Fruit fly (Drosophila melanogaster) whole organism, adult: ENCODE measurements around the gene CG34138.

ENCODE experiments used
- CG11617 ChIP-seq: fragments of 200-800 bp; sonication (Bioruptor generic); optimal IDR thresholded peaks from 2 replicates; lab custom pipeline; 2017; ENCODE audit warnings: mild to moderate bottlenecking, missing biosample characterization, missing genetic modification reagents, missing genetic modification characterization
- CG12768 ChIP-seq: fragments of 200-800 bp; sonication (Bioruptor generic); optimal IDR thresholded peaks from 2 replicates; lab custom pipeline; 2017; ENCODE audit warnings: missing biosample characterization, missing genetic modification characterization, mild to moderate bottlenecking, moderate library complexity, missing genetic modification reagents
- CG14711 ChIP-seq: fragments of 200-800 bp; sonication (Bioruptor generic); optimal IDR thresholded peaks from 2 replicates; lab custom pipeline; 2018; ENCODE audit warnings: missing biosample characterization, mild to moderate bottlenecking, missing genetic modification characterization, moderate library complexity
- CG1620 ChIP-seq: fragments of 200-800 bp; sonication (Bioruptor generic); optimal IDR thresholded peaks from 2 replicates; lab custom pipeline; 2016; ENCODE audit warnings: missing biosample characterization, missing genetic modification characterization
- CG33017 ChIP-seq: fragments of 200-800 bp; sonication (Bioruptor generic); optimal IDR thresholded peaks from 2 replicates; lab custom pipeline; 2018; ENCODE audit warnings: missing biosample characterization, mild to moderate bottlenecking, missing genetic modification characterization, moderate library complexity
- CG5204 ChIP-seq: fragments of 200-800 bp; sonication (Bioruptor generic); optimal IDR thresholded peaks from 2 replicates; lab custom pipeline; 2016; ENCODE audit warnings: missing biosample characterization, missing genetic modification characterization
- CG7045 ChIP-seq: fragments of 200-800 bp; sonication (Bioruptor generic); optimal IDR thresholded peaks from 2 replicates; lab custom pipeline; 2017; ENCODE audit warnings: missing biosample characterization, mild to moderate bottlenecking, missing genetic modification characterization
- CG7101 ChIP-seq: fragments of 200-800 bp; sonication (Bioruptor generic); optimal IDR thresholded peaks from 2 replicates; lab custom pipeline; 2018; ENCODE audit warnings: missing biosample characterization, mild to moderate bottlenecking, missing genetic modification characterization, moderate library complexity
- Clk ChIP-seq: fragments of 200-800 bp; sonication (Bioruptor generic); optimal IDR thresholded peaks from 2 replicates; lab custom pipeline; 2017; ENCODE audit warnings: missing biosample characterization, missing genetic modification characterization
- Crg-1 ChIP-seq: fragments of 200-800 bp; sonication (Bioruptor generic); optimal IDR thresholded peaks from 2 replicates; lab custom pipeline; 2016; ENCODE audit warnings: missing biosample characterization, missing genetic modification characterization
- Hr96 ChIP-seq: fragments of 200-800 bp; sonication (Bioruptor generic); optimal IDR thresholded peaks from 2 replicates; lab custom pipeline; 2016; ENCODE audit warnings: missing biosample characterization, missing genetic modification characterization
- Mnt ChIP-seq: fragments of 200-800 bp; sonication (Bioruptor generic); optimal IDR thresholded peaks from 2 replicates; lab custom pipeline; 2016; ENCODE audit warnings: missing biosample characterization, mild to moderate bottlenecking, missing genetic modification characterization
- bab1 ChIP-seq: fragments of 200-800 bp; sonication (Bioruptor generic); optimal IDR thresholded peaks from 3 replicates; lab custom pipeline; 2019; ENCODE audit warnings: missing biosample characterization, mild to moderate bottlenecking, missing genetic modification characterization, moderate library complexity
- cic ChIP-seq: fragments of 200-800 bp; sonication (Bioruptor generic); optimal IDR thresholded peaks from 2 replicates; lab custom pipeline; 2017; ENCODE audit warnings: missing biosample characterization, mild to moderate bottlenecking, missing genetic modification characterization, moderate library complexity
- cnc ChIP-seq, 2 experiments: fragments of >200 bp; optimal IDR thresholded peaks; 2 replicates each; lab custom pipeline; 2017
- kay ChIP-seq: fragments of 200-800 bp; sonication (Bioruptor generic); peaks from one replicate; lab custom pipeline; 2016; ENCODE audit warnings: missing biosample characterization, missing genetic modification characterization, borderline replicate concordance
- ovo ChIP-seq: fragments of 200-800 bp; sonication (Bioruptor generic); optimal IDR thresholded peaks from 2 replicates; lab custom pipeline; 2016; ENCODE audit warnings: missing biosample characterization, missing genetic modification characterization
- pad ChIP-seq: fragments of 200-800 bp; sonication (Bioruptor generic); optimal IDR thresholded peaks from 3 replicates; lab custom pipeline; 2017; ENCODE audit warnings: missing biosample characterization, missing genetic modification characterization, mild to moderate bottlenecking, moderate library complexity, missing genetic modification reagents
- tj ChIP-seq: fragments of 200-800 bp; sonication (Bioruptor generic); optimal IDR thresholded peaks from 3 replicates; lab custom pipeline; 2017; ENCODE audit warnings: missing biosample characterization, mild to moderate bottlenecking, missing genetic modification characterization, moderate library complexity
- toe ChIP-seq: fragments of 200-800 bp; sonication (Bioruptor generic); optimal IDR thresholded peaks from 2 replicates; lab custom pipeline; 2016; ENCODE audit warnings: missing biosample characterization, missing genetic modification characterization

Gene CG34138

DNA sequence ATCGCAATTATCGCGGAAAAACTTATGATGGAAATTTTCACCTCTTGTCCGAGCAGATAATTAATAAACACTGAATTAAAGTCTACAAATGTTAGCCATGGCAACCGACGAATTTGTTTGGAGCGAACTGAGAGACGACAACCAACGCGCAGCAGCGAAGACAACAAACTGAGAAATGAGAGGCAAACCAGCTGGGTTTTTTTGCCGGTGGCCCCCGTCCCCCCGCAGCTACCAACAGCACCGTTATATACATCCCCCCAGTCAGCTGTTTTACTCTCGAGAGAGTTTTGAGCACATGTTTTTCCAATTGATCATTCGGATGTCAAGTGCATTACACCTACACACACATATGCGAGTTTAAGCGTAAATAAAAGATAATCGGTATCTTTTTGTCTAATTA, 6.3 kb downstream of the CG34138 start:
- TF ChIP-seq cic = peak; percentile 91
- TF ChIP-seq CG7045 (GFP tag; lab: Kevin White, UChicago) = no peak
- TF ChIP-seq toe (GFP tag; lab: Kevin White, UChicago) = peak; percentile 9
- no peak for TF ChIP-seq CG5204 (GFP tag; lab: Kevin White, UChicago)
- peak; percentile 85 for TF ChIP-seq pad
- TF ChIP-seq bab1 (GFP tag; lab: Kevin White, UChicago) = peak; percentile 32
- peak; percentile 9 for TF ChIP-seq CG12768 (GFP tag; lab: Kevin White, UChicago)
- TF ChIP-seq Mnt (GFP tag; lab: Kevin White, UChicago) = peak; percentile 98
- peak; percentile 100 for TF ChIP-seq ovo (GFP tag; lab: Kevin White, UChicago)
- no peak for TF ChIP-seq Hr96 (GFP tag; lab: Kevin White, UChicago)

DNA sequence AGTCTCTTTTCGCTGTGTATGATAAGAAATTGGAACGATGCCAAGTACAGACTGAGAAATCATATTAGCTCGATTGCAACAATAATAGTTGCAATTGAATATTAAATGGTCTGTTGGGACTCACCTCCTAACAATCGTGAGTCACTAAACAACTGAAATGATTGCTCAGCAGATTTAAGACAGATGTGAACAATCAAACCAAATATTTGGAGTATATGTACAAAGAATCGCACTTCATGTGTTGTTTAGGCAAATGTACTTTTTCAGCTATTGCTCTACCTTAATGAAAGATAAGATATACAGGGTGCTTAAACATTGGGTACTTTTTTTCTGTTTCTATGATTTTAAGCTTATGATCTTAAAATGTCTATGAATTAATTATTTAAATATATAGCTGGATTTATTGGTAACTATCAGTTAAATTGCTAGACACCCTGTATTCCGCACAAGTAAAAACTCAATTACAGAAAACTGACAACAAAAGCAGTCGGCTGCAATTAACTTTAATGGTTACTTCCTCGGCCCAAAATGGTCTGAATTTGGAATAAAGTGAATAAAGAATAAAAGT, 6.8 kb downstream of the CG34138 start:
- peak; percentile 24 for TF ChIP-seq Crg-1 (GFP tag; lab: Kevin White, UChicago)
- peak; percentile 94 for TF ChIP-seq CG14711 (tag; lab: Kevin White, UChicago)
- no peak for TF ChIP-seq ovo (GFP tag; lab: Kevin White, UChicago)
- TF ChIP-seq CG11617 (GFP tag; lab: Kevin White, UChicago) = peak; percentile 85
- TF ChIP-seq CG7045 (GFP tag; lab: Kevin White, UChicago) = peak; percentile 88
- peak; percentile 40 for TF ChIP-seq Hr96 (GFP tag; lab: Kevin White, UChicago)
- peak; percentile 54 for TF ChIP-seq tj (GFP tag; lab: Kevin White, UChicago)
- peak; percentile 96 for TF ChIP-seq CG33017 (tag; lab: Kevin White, UChicago)
- peak; percentile 83 for TF ChIP-seq CG5204 (GFP tag; lab: Kevin White, UChicago)
- TF ChIP-seq cic = peak; percentile 37
- TF ChIP-seq toe (GFP tag; lab: Kevin White, UChicago) = peak; percentile 67
- no peak for TF ChIP-seq kay
- TF ChIP-seq cnc (optimal IDR thresholded peaks at IDR 0.05; lab: Kevin White, UChicago) = no peak
- TF ChIP-seq CG1620 (GFP tag; lab: Kevin White, UChicago) = peak; percentile 76
- TF ChIP-seq Mnt (GFP tag; lab: Kevin White, UChicago) = peak; percentile 9
- peak; percentile 90 for TF ChIP-seq CG12768 (GFP tag; lab: Kevin White, UChicago)
- peak; percentile 95 for TF ChIP-seq CG7101 (tag; lab: Kevin White, UChicago)
- TF ChIP-seq Clk = peak; percentile 73
- peak; percentile 37 for TF ChIP-seq pad
- TF ChIP-seq bab1 (GFP tag; lab: Kevin White, UChicago) = peak; percentile 92

DNA sequence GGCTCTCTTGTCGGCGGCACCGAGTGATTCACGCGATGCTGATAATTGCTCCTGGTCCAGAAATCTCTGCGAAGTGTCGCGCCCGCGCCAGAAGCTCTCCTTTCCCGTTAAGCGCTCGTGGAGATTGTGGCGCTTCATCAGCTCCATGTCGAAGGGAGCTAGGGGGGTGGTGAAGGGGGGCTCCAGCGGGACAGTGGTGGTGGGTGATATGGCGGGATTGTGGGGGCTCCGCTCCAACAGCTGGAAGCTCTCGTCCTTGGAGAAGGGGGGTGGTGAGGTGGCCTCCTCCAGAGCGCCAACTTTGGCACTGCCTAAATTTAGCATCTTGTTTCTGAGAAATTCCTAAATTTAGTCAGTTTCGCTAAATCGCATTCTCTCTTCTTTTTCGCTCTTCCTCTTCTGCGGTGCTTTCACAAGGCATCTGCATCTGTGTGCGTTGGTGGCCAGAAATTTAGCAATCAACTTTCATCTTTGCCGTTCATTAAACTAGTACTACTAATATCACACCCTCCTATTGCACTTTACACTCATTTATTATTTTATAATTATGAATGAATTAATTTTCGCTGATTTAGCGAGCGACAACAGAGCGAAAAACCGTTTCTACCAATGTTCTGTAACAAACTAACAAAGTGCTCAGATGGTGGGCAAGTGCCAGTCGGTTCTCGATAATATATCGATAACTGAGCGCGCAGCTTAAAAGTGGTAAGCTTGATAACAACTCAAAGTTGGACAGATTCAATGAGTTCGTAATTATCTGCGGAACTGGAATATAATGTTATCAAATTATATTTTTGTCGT, 7.5 kb downstream of the CG34138 start, which contains the start of gene subdued:
Gene subdued, minus strand, starts transcription at position 631 of the 801 bp plus-strand sequence.
- TF ChIP-seq CG12768 (GFP tag; lab: Kevin White, UChicago) (peak; percentile 43), Hr96 (GFP tag; lab: Kevin White, UChicago) (peak; percentile 18), toe (GFP tag; lab: Kevin White, UChicago) (no peak)

DNA sequence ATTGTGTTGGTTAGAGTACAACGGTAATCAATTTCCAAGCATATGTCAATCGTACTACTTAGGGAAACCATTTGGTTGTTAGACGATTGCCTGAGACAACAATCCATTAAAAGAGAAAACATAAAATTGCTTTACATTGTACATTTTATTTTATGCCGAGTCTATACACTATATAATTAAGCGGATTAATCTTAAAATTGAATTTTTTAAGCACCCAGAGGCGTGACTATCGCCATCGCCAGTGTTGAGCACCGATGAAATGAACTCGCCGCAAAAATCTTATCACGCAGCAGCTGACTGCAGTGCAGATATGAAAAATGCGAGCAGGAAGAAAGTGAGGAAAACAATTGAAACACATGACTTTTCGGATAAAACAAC, 8.1 kb downstream of the CG34138 start:
- no peak for TF ChIP-seq tj (GFP tag; lab: Kevin White, UChicago)
- TF ChIP-seq CG33017 (tag; lab: Kevin White, UChicago) = no peak
- peak; percentile 44 for TF ChIP-seq Crg-1 (GFP tag; lab: Kevin White, UChicago)
- TF ChIP-seq cnc (optimal IDR thresholded peaks at IDR 0.05; lab: Kevin White, UChicago) = no peak
- peak; percentile 22 for TF ChIP-seq Mnt (GFP tag; lab: Kevin White, UChicago)
- no peak for TF ChIP-seq ovo (GFP tag; lab: Kevin White, UChicago)
- TF ChIP-seq CG11617 (GFP tag; lab: Kevin White, UChicago) = no peak
- no peak for TF ChIP-seq CG5204 (GFP tag; lab: Kevin White, UChicago)
- TF ChIP-seq pad = peak; percentile 24
- TF ChIP-seq bab1 (GFP tag; lab: Kevin White, UChicago) = peak; percentile 18
- TF ChIP-seq Hr96 (GFP tag; lab: Kevin White, UChicago) = no peak
- TF ChIP-seq cic = no peak
- peak; percentile 41 for TF ChIP-seq CG7101 (tag; lab: Kevin White, UChicago)
- peak; percentile 15 for TF ChIP-seq CG1620 (GFP tag; lab: Kevin White, UChicago)
- no peak for TF ChIP-seq CG14711 (tag; lab: Kevin White, UChicago)

DNA sequence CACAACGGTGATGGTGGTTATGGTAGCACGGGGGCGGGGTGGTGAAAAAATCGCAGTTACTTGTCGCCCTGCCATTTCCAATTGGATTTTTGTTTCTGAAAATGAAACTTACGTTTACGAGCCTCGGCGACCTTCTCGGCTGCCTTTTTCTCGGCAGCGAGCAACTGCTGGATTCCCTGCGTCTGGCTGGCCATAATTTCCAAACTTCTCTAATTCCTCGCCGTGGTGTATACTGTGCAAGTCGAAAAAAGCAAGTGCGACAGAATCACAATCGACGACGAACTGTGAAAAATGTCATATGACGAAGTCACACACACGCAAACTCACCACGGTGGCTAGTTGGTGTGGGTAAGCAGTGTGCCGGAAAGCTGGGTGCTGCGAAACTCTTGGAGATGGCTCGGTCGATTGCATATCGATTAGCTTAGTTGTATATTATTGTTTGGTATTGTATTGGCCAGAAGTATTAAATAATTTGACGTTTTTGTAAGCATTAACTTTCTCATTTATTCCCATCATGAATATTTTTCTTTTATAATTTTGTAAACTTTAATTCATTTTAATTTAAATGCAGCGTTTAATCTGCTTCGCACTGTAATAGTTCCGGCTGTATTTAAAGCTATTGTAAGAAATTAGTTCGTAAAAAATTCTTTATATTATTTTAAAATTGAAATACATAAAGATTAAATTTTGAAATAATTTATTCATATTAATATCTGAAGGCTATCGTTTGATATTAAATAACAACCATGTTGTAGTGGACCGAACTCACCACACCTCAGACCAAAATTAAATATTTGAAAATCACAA, 9.5 kb downstream of the CG34138 start, which contains the start of gene Vha13:
Gene Vha13, minus strand, starts transcription at position 293 of the 807 bp plus-strand sequence.
- TF ChIP-seq kay (no peak), toe (GFP tag; lab: Kevin White, UChicago) (peak; percentile 54), cic (peak; percentile 52), Hr96 (GFP tag; lab: Kevin White, UChicago) (peak; percentile 15), CG12768 (GFP tag; lab: Kevin White, UChicago) (peak; percentile 67), CG14711 (tag; lab: Kevin White, UChicago) (peak; percentile 48), ovo (GFP tag; lab: Kevin White, UChicago) (peak; percentile 82), pad (peak; percentile 78), cnc (optimal IDR thresholded peaks at IDR 0.05; lab: Kevin White, UChicago) (no peak), CG11617 (GFP tag; lab: Kevin White, UChicago) (peak; percentile 17), tj (GFP tag; lab: Kevin White, UChicago) (peak; percentile 69), bab1 (GFP tag; lab: Kevin White, UChicago) (peak; percentile 87), Clk (no peak), CG7045 (GFP tag; lab: Kevin White, UChicago) (no peak), Mnt (GFP tag; lab: Kevin White, UChicago) (peak; percentile 73), CG33017 (tag; lab: Kevin White, UChicago) (peak; percentile 50), Crg-1 (GFP tag; lab: Kevin White, UChicago) (peak; percentile 69), CG5204 (GFP tag; lab: Kevin White, UChicago) (peak; percentile 27), CG1620 (GFP tag; lab: Kevin White, UChicago) (peak; percentile 54), CG7101 (tag; lab: Kevin White, UChicago) (peak; percentile 22)
